Worm (Caenorhabditis elegans) whole organism, L3 larva: ENCODE results near the gene F35E8.10.
A peak's percentile ranks its signal among the peaks of the same experiment; 100 is the strongest.

Source experiments
- aly-2 ChIP-seq: fragments of 150-350 bp; optimal IDR thresholded peaks from 2 replicates; lab custom pipeline; 2014; ENCODE audit warnings: missing biosample characterization, missing genetic modification characterization
- fos-1 ChIP-seq: fragments of 150-350 bp; optimal IDR thresholded peaks from 2 replicates; lab custom pipeline; 2014; ENCODE audit warnings: missing biosample characterization, missing genetic modification characterization
- mdl-1 ChIP-seq: fragments of 150-350 bp; optimal IDR thresholded peaks from 2 replicates; lab custom pipeline; 2014; ENCODE audit warnings: missing biosample characterization, missing genetic modification characterization
- nfya-1 ChIP-seq: sonication (generic microtip); optimal IDR thresholded peaks from 2 replicates; lab custom pipeline; 2017; ENCODE audit warnings: missing genetic modification characterization, mild to moderate bottlenecking, missing compliant biosample characterization, antibody characterized with exemption, moderate library complexity; ENCODE audit not compliant: insufficient read depth
- nhr-25 ChIP-seq: sonication (generic microtip); optimal IDR thresholded peaks from 2 replicates; lab custom pipeline; 2017; ENCODE audit warnings: missing biosample characterization, missing genetic modification characterization
- nhr-67 ChIP-seq: fragments of 150-350 bp; optimal IDR thresholded peaks from 2 replicates; lab custom pipeline; 2014; ENCODE audit warnings: missing biosample characterization, missing genetic modification characterization
- nhr-76 ChIP-seq: fragments of 150-350 bp; sonication (generic microtip); optimal IDR thresholded peaks from 5 replicates; lab custom pipeline; 2014; ENCODE audit warnings: missing biosample characterization, missing genetic modification characterization
- ztf-11 ChIP-seq: fragments of 150-350 bp; optimal IDR thresholded peaks from 2 replicates; lab custom pipeline; 2014; ENCODE audit warnings: missing biosample characterization, missing genetic modification characterization

DNA sequence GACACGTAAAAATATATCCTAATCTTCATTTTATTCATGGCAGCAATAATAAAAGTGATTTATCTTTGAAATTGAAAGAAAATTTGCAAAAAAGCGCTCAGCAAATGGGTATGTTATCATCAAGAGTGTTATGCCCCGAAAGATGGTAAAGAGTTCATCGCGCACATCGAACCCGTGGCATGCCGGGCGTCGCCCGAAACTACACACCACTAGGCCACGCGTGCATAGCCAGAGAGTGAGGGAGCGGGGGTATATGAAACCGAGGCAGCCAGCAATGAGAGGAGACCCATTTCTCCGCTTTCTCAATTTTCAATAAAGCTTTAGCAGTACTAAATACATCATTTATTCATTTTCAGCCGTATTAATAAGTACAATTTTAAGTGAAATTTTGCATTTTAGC, 46.4 kb downstream of the F35E8.10 start:
- TF ChIP-seq nhr-67 (tag; lab: Kevin White, UChicago) (no peak), mdl-1 (tag; lab: Kevin White, UChicago) (no peak), nhr-25 (tag; lab: Kevin White, UChicago) (no peak), nhr-76 (no peak), fos-1 (no peak), ztf-11 (no peak), aly-2 (no peak), nfya-1 (tag; lab: Kevin White, UChicago) (peak; percentile 69)
